In genomic region chr3R:13547729-13548440, dm6 we compare ENCODE assay signal across 3 fruit fly cellular contexts.
TF ChIP-seq lines count a peak whose summit lies in the region.

No protein-coding gene starts in this region.

- no peak for TF ChIP-seq CTCF in whole organism, embryonic (GFP tag; optimal IDR thresholded peaks at IDR 0.05; lab: Kevin White, UChicago)

TF ChIP-seq in whole organism, embryonic, 481 proteins besides CTCF, POLR2A, EP300 and RAD21 (continues in another document):
- TF ChIP-seq wek (GFP tag; optimal IDR thresholded peaks at IDR 0.05; lab: Kevin White, UChicago) (no peak), Bgb (GFP tag; IDR thresholded peaks at IDR 0.05; lab: Robert Waterston, UW; ENCODE audit: partially characterized antibody) (no peak), CG4424 (GFP tag; optimal IDR thresholded peaks at IDR 0.05; lab: Kevin White, UChicago) (peak; percentile 34), CG17361 (GFP tag; IDR thresholded peaks at IDR 0.05; lab: Robert Waterston, UW) (peak; percentile 75; the same call in 2 of the 3 replicates), Xrp1 (GFP tag; IDR thresholded peaks at IDR 0.05; lab: Robert Waterston, UW) (peak; percentile 17; the same call in 1 of the 2 replicates), ase (GFP tag; IDR thresholded peaks at IDR 0.05; lab: Robert Waterston, UW) (no peak), D19A (tag; optimal IDR thresholded peaks at IDR 0.05; lab: Kevin White, UChicago) (peak; percentile 51), D (optimal IDR thresholded peaks at IDR 0.05; lab: Kevin White, UChicago) (no peak), D (GFP tag; optimal IDR thresholded peaks at IDR 0.05; lab: Kevin White, UChicago) (peak; percentile 50), CG31441 (GFP tag; IDR thresholded peaks at IDR 0.05; lab: Robert Waterston, UW) (peak; percentile 68), CG10267 (tag; optimal IDR thresholded peaks at IDR 0.05; lab: Kevin White, UChicago) (peak; percentile 21), gem (tag; optimal IDR thresholded peaks at IDR 0.05; lab: Kevin White, UChicago) (peak; percentile 73), CG1233 (GFP tag; optimal IDR thresholded peaks at IDR 0.05; lab: Kevin White, UChicago) (peak; percentile 18), Sox102F (GFP tag; optimal IDR thresholded peaks at IDR 0.05; lab: Kevin White, UChicago) (peak; percentile 34), PHDP (tag; optimal IDR thresholded peaks at IDR 0.05; lab: Kevin White, UChicago) (peak; percentile 38), CoRest (tag; optimal IDR thresholded peaks at IDR 0.05; lab: Kevin White, UChicago) (peak; percentile 7), Dfd (GFP tag; optimal IDR thresholded peaks at IDR 0.05; lab: Kevin White, UChicago) (no peak), ap (GFP tag; IDR thresholded peaks at IDR 0.05; lab: Robert Waterston, UW) (no peak), CG2199 (GFP tag; IDR thresholded peaks at IDR 0.05; lab: Robert Waterston, UW) (peak; percentile 70; the same call in 1 of the 3 replicates), dmrt99B (tag; optimal IDR thresholded peaks at IDR 0.05; lab: Kevin White, UChicago) (peak; percentile 46), CG7839 (tag; optimal IDR thresholded peaks at IDR 0.05; lab: Kevin White, UChicago) (peak; percentile 50), Asciz (GFP tag; optimal IDR thresholded peaks at IDR 0.05; lab: Kevin White, UChicago) (peak; percentile 24), CG8924 (tag; optimal IDR thresholded peaks at IDR 0.05; lab: Kevin White, UChicago) (peak; percentile 32), H2.0 (GFP tag; IDR thresholded peaks at IDR 0.05; lab: Robert Waterston, UW) (0 out of 2 replicates have a peak, but pooled peaks have one; percentile 3), CG8388 (GFP tag; optimal IDR thresholded peaks at IDR 0.05; lab: Kevin White, UChicago) (peak; percentile 13), CG7556 (GFP tag; optimal IDR thresholded peaks at IDR 0.05; lab: Kevin White, UChicago) (peak; percentile 40), unpg (GFP tag; optimal IDR thresholded peaks at IDR 0.05; lab: Kevin White, UChicago) (peak; percentile 28), CG10654 (GFP tag; optimal IDR thresholded peaks at IDR 0.05; lab: Kevin White, UChicago) (no peak), grn (GFP tag; optimal IDR thresholded peaks at IDR 0.05; lab: Kevin White, UChicago) (peak; percentile 47), CG12769 (tag; optimal IDR thresholded peaks at IDR 0.05; lab: Kevin White, UChicago) (no peak)

TF ChIP-seq in whole organism, prepupa, 60 proteins besides CTCF, POLR2A, EP300 and RAD21:
- no peak for TF ChIP-seq dac (GFP tag; optimal IDR thresholded peaks at IDR 0.05; lab: Kevin White, UChicago)
- TF ChIP-seq CG6276 (GFP tag; optimal IDR thresholded peaks at IDR 0.05; lab: Kevin White, UChicago) = no peak
- TF ChIP-seq Eip75B (GFP tag; optimal IDR thresholded peaks at IDR 0.05; lab: Kevin White, UChicago) = no peak
- TF ChIP-seq Eip78C (GFP tag; lab: Kevin White, UChicago) = peak; percentile 58
- peak; percentile 11 for TF ChIP-seq CG32006 (GFP tag; optimal IDR thresholded peaks at IDR 0.05; lab: Kevin White, UChicago)
- TF ChIP-seq Met (GFP tag; optimal IDR thresholded peaks at IDR 0.05; lab: Kevin White, UChicago) = no peak
- TF ChIP-seq cyc (GFP tag; optimal IDR thresholded peaks at IDR 0.05; lab: Kevin White, UChicago) = no peak

TF ChIP-seq in whole organism, pupa, 21 proteins besides CTCF, POLR2A, EP300 and RAD21:
- peak; percentile 17 for TF ChIP-seq CG8159 (tag; optimal IDR thresholded peaks at IDR 0.05; lab: Kevin White, UChicago)
- TF ChIP-seq CG10348 (GFP tag; IDR thresholded peaks at IDR 0.05; lab: Robert Waterston, UW) = no peak
- no peak for TF ChIP-seq CG17806 (tag; optimal IDR thresholded peaks at IDR 0.05; lab: Kevin White, UChicago)
- TF ChIP-seq Pif1A (GFP tag; optimal IDR thresholded peaks at IDR 0.05; lab: Kevin White, UChicago) = no peak
- TF ChIP-seq EcR (GFP tag; optimal IDR thresholded peaks at IDR 0.05; lab: Kevin White, UChicago) = no peak
- TF ChIP-seq rn (GFP tag; IDR thresholded peaks at IDR 0.05; lab: Robert Waterston, UW) = no peak
- no peak for TF ChIP-seq Ets98B (GFP tag; IDR thresholded peaks at IDR 0.05; lab: Robert Waterston, UW)
- TF ChIP-seq CG13204 (GFP tag; optimal IDR thresholded peaks at IDR 0.05; lab: Kevin White, UChicago) = no peak
- no peak for TF ChIP-seq gl (tag; optimal IDR thresholded peaks at IDR 0.05; lab: Kevin White, UChicago)
- no peak for TF ChIP-seq fd96Ca (GFP tag; IDR thresholded peaks at IDR 0.05; lab: Robert Waterston, UW)
- TF ChIP-seq CG14655 (GFP tag; optimal IDR thresholded peaks at IDR 0.05; lab: Kevin White, UChicago) = peak; percentile 15
- TF ChIP-seq Snoo (tag; optimal IDR thresholded peaks at IDR 0.05; lab: Kevin White, UChicago) = no peak
TF ChIP-seq in whole organism, pupa: peak in this region for 2.

Comparison
In these comparisons a context has a peak if more than half of its experiments do, and no peak if none do; other contexts are left out.
1. Of the 7 proteins assayed by ChIP-seq in both whole organism, embryonic and whole organism, prepupa: peak only in whole organism, embryonic: Blimp-1 and Sox102F; only in whole organism, prepupa: none; in both: none; in neither: 5.